Worm (Caenorhabditis elegans) whole organism, L4/young adult: ENCODE data around the gene K10D2.8.

ENCODE experiments used
- W03F9.2 ChIP-seq: fragments of 150-350 bp; optimal IDR thresholded peaks from 2 replicates; lab custom pipeline; 2014; ENCODE audit warnings: missing biosample characterization, missing genetic modification characterization
- dao-5 ChIP-seq: sonication (generic microtip); optimal IDR thresholded peaks from 2 replicates; lab custom pipeline; 2016; ENCODE audit warnings: missing genotype, missing genetic modification characterization, moderate library complexity, missing compliant biosample characterization
- him-1 ChIP-seq: sonication (generic microtip); optimal IDR thresholded peaks from 2 replicates; lab custom pipeline; 2016; ENCODE audit warnings: missing genotype, missing genetic modification reagents, missing genetic modification characterization, missing compliant biosample characterization

- no peak for TF ChIP-seq dao-5
- TF ChIP-seq him-1 (tag; lab: Kevin White, UChicago) = no peak
- TF ChIP-seq W03F9.2 (tag; lab: Kevin White, UChicago) = no peak
Measured at ce11 chrIII:5158674-5159073, 29.9 kb upstream of the K10D2.8 start, which contains the start of gene oxy-4.
